Fruit fly (Drosophila melanogaster) whole organism, embryonic: ENCODE data around the gene Indy.

Experiments
- Ada2b ChIP-seq: fragments of 200-800 bp; sonication (Bioruptor generic); IDR thresholded peaks from 2 replicates; pipeline ENCODE4 v1.3.6; 2022; ENCODE audit warnings: missing biosample characterization, missing genetic modification characterization
- CG11560 ChIP-seq: fragments of 200-800 bp; sonication (Bioruptor generic); IDR thresholded peaks from 3 replicates; pipeline ENCODE4 v1.3.6; 2022; ENCODE audit warnings: missing biosample characterization, missing genetic modification characterization
- CG11695 ChIP-seq: fragments of 200-800 bp; sonication (Bioruptor generic); IDR thresholded peaks from 3 replicates; pipeline ENCODE4 v1.3.6; 2022; ENCODE audit warnings: missing biosample characterization, missing genetic modification characterization
- CG13287 ChIP-seq: fragments of 200-800 bp; sonication (Bioruptor generic); IDR thresholded peaks from 2 replicates; pipeline ENCODE4 v1.3.6; 2022; ENCODE audit warnings: missing biosample characterization, missing genetic modification characterization; ENCODE audit not compliant: partially characterized antibody
- CG13775 ChIP-seq: fragments of 200-800 bp; sonication (Bioruptor generic); optimal IDR thresholded peaks from 3 replicates; lab custom pipeline; 2017; ENCODE audit warnings: missing biosample characterization, mild to moderate bottlenecking, missing genetic modification characterization
- CG15514 ChIP-seq: fragments of 200-800 bp; sonication (Bioruptor generic); optimal IDR thresholded peaks from 3 replicates; lab custom pipeline; 2017; ENCODE audit warnings: missing biosample characterization, missing genetic modification characterization, mild to moderate bottlenecking, moderate library complexity, missing genetic modification reagents
- CG16813 ChIP-seq: fragments of 200-800 bp; sonication (Bioruptor generic); IDR thresholded peaks from 3 replicates; pipeline ENCODE4 v1.3.6; 2022; ENCODE audit warnings: missing biosample characterization, missing genetic modification characterization; ENCODE audit not compliant: partially characterized antibody
- CG18764 ChIP-seq: fragments of 200-800 bp; sonication (Bioruptor generic); optimal IDR thresholded peaks from 3 replicates; lab custom pipeline; 2016; ENCODE audit warnings: missing biosample characterization, missing genetic modification characterization
- CG2199 ChIP-seq: fragments of 200-800 bp; sonication (Bioruptor generic); IDR thresholded peaks from 3 replicates; pipeline ENCODE4 v1.3.6; 2022; ENCODE audit warnings: missing biosample characterization, missing genetic modification characterization
- CG34224 ChIP-seq: fragments of 200-800 bp; sonication (Bioruptor generic); IDR thresholded peaks from 3 replicates; pipeline ENCODE4 v1.3.6; 2022; ENCODE audit warnings: missing biosample characterization, missing genetic modification characterization; ENCODE audit not compliant: partially characterized antibody
- CG43689 ChIP-seq: fragments of 200-800 bp; sonication (Bioruptor generic); IDR thresholded peaks from 2 replicates; pipeline ENCODE4 v1.3.6; 2022; ENCODE audit warnings: missing biosample characterization, missing genetic modification characterization
- CG7963 ChIP-seq: fragments of 200-800 bp; sonication (Bioruptor generic); IDR thresholded peaks from 3 replicates; pipeline ENCODE4 v1.3.6; 2022; ENCODE audit warnings: missing biosample characterization, missing genetic modification characterization; ENCODE audit not compliant: partially characterized antibody
- CG8290 ChIP-seq, 3 experiments: fragments of 200-800 bp; sonication (Bioruptor generic); optimal IDR thresholded peaks; 2 replicates each; lab custom pipeline; 2016 to 2019; ENCODE audit warnings: missing biosample characterization in 3 of 3, missing genetic modification characterization in 3 of 3, mild to moderate bottlenecking in 2 of 3, moderate library complexity in 1 of 3
- CG8388 ChIP-seq: fragments of 200-800 bp; sonication (Bioruptor generic); optimal IDR thresholded peaks from 2 replicates; lab custom pipeline; 2019; ENCODE audit warnings: missing biosample characterization, mild to moderate bottlenecking, missing genetic modification characterization, moderate library complexity
- Doc3 ChIP-seq: fragments of 200-800 bp; sonication (Bioruptor generic); IDR thresholded peaks from 3 replicates; pipeline ENCODE4 v1.3.6; 2022; ENCODE audit warnings: missing biosample characterization, missing genetic modification characterization; ENCODE audit not compliant: partially characterized antibody
- Dp ChIP-seq: fragments of 200-800 bp; sonication (Bioruptor generic); optimal IDR thresholded peaks from 2 replicates; lab custom pipeline; 2018; ENCODE audit warnings: missing biosample characterization, mild to moderate bottlenecking, missing genetic modification characterization, moderate library complexity
- E2f2 ChIP-seq: fragments of 200-800 bp; sonication (Bioruptor generic); IDR thresholded peaks from 2 replicates; pipeline ENCODE4 v1.3.6; 2022; ENCODE audit warnings: missing biosample characterization, missing genetic modification characterization
- Elba2 ChIP-seq: fragments of 200-800 bp; sonication (Bioruptor generic); optimal IDR thresholded peaks from 3 replicates; lab custom pipeline; 2016; ENCODE audit warnings: missing biosample characterization, missing genetic modification characterization
- Fer2 ChIP-seq: fragments of 200-800 bp; sonication (Bioruptor generic); optimal IDR thresholded peaks from 2 replicates; lab custom pipeline; 2018; ENCODE audit warnings: missing biosample characterization, mild to moderate bottlenecking, missing genetic modification characterization, moderate library complexity
- Fer3 ChIP-seq: fragments of 200-800 bp; sonication (Bioruptor generic); optimal IDR thresholded peaks from 2 replicates; lab custom pipeline; 2018; ENCODE audit warnings: missing biosample characterization, mild to moderate bottlenecking, missing genetic modification characterization, moderate library complexity
- H15 ChIP-seq: fragments of 200-800 bp; sonication (Bioruptor generic); IDR thresholded peaks from 3 replicates; pipeline ENCODE4 v1.3.6; 2022; ENCODE audit warnings: missing biosample characterization, missing genetic modification characterization
- HLH4C ChIP-seq: fragments of 200-800 bp; sonication (Bioruptor generic); IDR thresholded peaks from 3 replicates; pipeline ENCODE4 v1.3.6; 2022; ENCODE audit warnings: missing biosample characterization, missing genetic modification characterization; ENCODE audit not compliant: partially characterized antibody
- MBD-R2 ChIP-seq: fragments of 200-800 bp; sonication (Bioruptor generic); IDR thresholded peaks from 2 replicates; pipeline ENCODE4 v1.3.6; 2022; ENCODE audit warnings: missing biosample characterization, missing genetic modification characterization
- Nf-YA ChIP-seq: fragments of 200-800 bp; sonication (Bioruptor generic); IDR thresholded peaks from 2 replicates; pipeline ENCODE4 v1.3.6; 2022; ENCODE audit warnings: missing biosample characterization, missing genetic modification characterization
- Nf-YC ChIP-seq: fragments of 200-800 bp; optimal IDR thresholded peaks from 3 replicates; lab custom pipeline; 2019; ENCODE audit warnings: missing biosample characterization, mild to moderate bottlenecking, missing genetic modification characterization, moderate library complexity
- Opbp ChIP-seq: fragments of 200-800 bp; sonication (Bioruptor generic); IDR thresholded peaks from 3 replicates; pipeline ENCODE4 v1.3.6; 2022; ENCODE audit warnings: missing biosample characterization, missing genetic modification characterization; ENCODE audit not compliant: partially characterized antibody
- Scr ChIP-seq: fragments of 200-800 bp; sonication (Bioruptor generic); IDR thresholded peaks from 2 replicates; pipeline ENCODE4 v1.3.6; 2022; ENCODE audit warnings: missing biosample characterization, missing genetic modification characterization; ENCODE audit not compliant: partially characterized antibody
- Sin3A ChIP-seq: fragments of >200 bp; optimal IDR thresholded peaks from 2 replicates; lab custom pipeline; 2018
- Sry-δ ChIP-seq: fragments of 200-800 bp; sonication (Bioruptor generic); optimal IDR thresholded peaks from 2 replicates; lab custom pipeline; 2016; ENCODE audit warnings: missing biosample characterization, missing genetic modification characterization
- amos ChIP-seq: fragments of 200-800 bp; sonication (Bioruptor generic); IDR thresholded peaks from 2 replicates; pipeline ENCODE4 v1.3.6; 2022; ENCODE audit warnings: missing biosample characterization, missing genetic modification characterization; ENCODE audit not compliant: partially characterized antibody
- cas ChIP-seq: fragments of 200-800 bp; sonication (Bioruptor generic); IDR thresholded peaks from 2 replicates; pipeline ENCODE4 v1.3.6; 2022; ENCODE audit warnings: missing biosample characterization, missing genetic modification characterization
- ci ChIP-seq: fragments of 200-800 bp; sonication (Bioruptor generic); IDR thresholded peaks from 3 replicates; pipeline ENCODE4 v1.3.6; 2022; ENCODE audit warnings: missing biosample characterization, missing genetic modification characterization
- corto ChIP-seq: fragments of 200-800 bp; sonication (Bioruptor generic); optimal IDR thresholded peaks from 2 replicates; lab custom pipeline; 2016; ENCODE audit warnings: missing biosample characterization, mild to moderate bottlenecking, missing genetic modification characterization, moderate library complexity
- hb ChIP-seq: fragments of 200-800 bp; sonication (Bioruptor generic); IDR thresholded peaks from 3 replicates; pipeline ENCODE4 v1.3.6; 2022; ENCODE audit warnings: missing biosample characterization, missing genetic modification characterization; ENCODE audit not compliant: partially characterized antibody
- hbn ChIP-seq: fragments of 200-800 bp; sonication (Bioruptor generic); IDR thresholded peaks from 2 replicates; pipeline ENCODE4 v1.3.6; 2022; ENCODE audit warnings: missing biosample characterization, missing genetic modification characterization; ENCODE audit not compliant: partially characterized antibody
- kah ChIP-seq: fragments of 200-800 bp; sonication (Bioruptor generic); optimal IDR thresholded peaks from 2 replicates; lab custom pipeline; 2018; ENCODE audit warnings: missing biosample characterization, mild to moderate bottlenecking, missing genetic modification characterization
- knrl ChIP-seq: fragments of 200-800 bp; sonication (Bioruptor generic); IDR thresholded peaks from 3 replicates; pipeline ENCODE4 v1.3.6; 2022; ENCODE audit warnings: missing biosample characterization, missing genetic modification characterization; ENCODE audit not compliant: partially characterized antibody
- lbe ChIP-seq: fragments of 200-800 bp; sonication (Bioruptor generic); optimal IDR thresholded peaks from 2 replicates; lab custom pipeline; 2016; ENCODE audit warnings: missing biosample characterization, mild to moderate bottlenecking, missing genetic modification characterization
- lilli ChIP-seq: fragments of 200-800 bp; sonication (Bioruptor generic); optimal IDR thresholded peaks from 3 replicates; lab custom pipeline; 2016; ENCODE audit warnings: missing biosample characterization, missing genetic modification characterization
- psq ChIP-seq: fragments of 200-800 bp; sonication (Bioruptor generic); optimal IDR thresholded peaks from 2 replicates; lab custom pipeline; 2017; ENCODE audit warnings: missing biosample characterization, missing genetic modification characterization
- pzg ChIP-seq: fragments of 200-800 bp; sonication (Bioruptor generic); optimal IDR thresholded peaks from 3 replicates; lab custom pipeline; 2018; ENCODE audit warnings: missing biosample characterization, mild to moderate bottlenecking, missing genetic modification characterization, moderate library complexity
- sens ChIP-seq: fragments of 200-800 bp; sonication (Bioruptor generic); peaks from one replicate; lab custom pipeline; 2016; ENCODE audit warnings: missing biosample characterization, missing genetic modification characterization
- sna ChIP-seq: fragments of 200-800 bp; sonication (Bioruptor generic); IDR thresholded peaks from 2 replicates; pipeline ENCODE4 v1.3.6; 2022; ENCODE audit warnings: missing biosample characterization, missing genetic modification characterization; ENCODE audit not compliant: partially characterized antibody
- stc ChIP-seq: fragments of 200-800 bp; sonication (Bioruptor generic); IDR thresholded peaks from 2 replicates; pipeline ENCODE4 v1.3.6; 2022; ENCODE audit warnings: missing biosample characterization, missing genetic modification characterization
- tna ChIP-seq: fragments of 200-800 bp; sonication (Bioruptor generic); IDR thresholded peaks from 2 replicates; pipeline ENCODE4 v1.3.6; 2022; ENCODE audit warnings: missing biosample characterization, missing genetic modification characterization; ENCODE audit not compliant: partially characterized antibody
- vnd ChIP-seq: fragments of 200-800 bp; sonication (Bioruptor generic); IDR thresholded peaks from 3 replicates; pipeline ENCODE4 v1.3.6; 2022; ENCODE audit warnings: missing biosample characterization, missing genetic modification characterization; ENCODE audit not compliant: partially characterized antibody
- wek ChIP-seq: fragments of 200-800 bp; sonication (Bioruptor generic); optimal IDR thresholded peaks from 3 replicates; lab custom pipeline; 2018; ENCODE audit warnings: missing biosample characterization, mild to moderate bottlenecking, missing genetic modification characterization, moderate library complexity

The Indy gene

dm6 chr3L:18832195-18832594 lies 13.9 kb downstream of the Indy start (continued):
- TF ChIP-seq CG43689 (GFP tag; lab: Robert Waterston, UW) (no peak), Elba2 (no peak), CG13775 (GFP tag; lab: Kevin White, UChicago) (no peak)

dm6 chr3L:18828318-18828717 lies 17.7 kb downstream of the Indy start:
- no peak for TF ChIP-seq CG11695 (GFP tag; lab: Robert Waterston, UW)
- peak; percentile 28; the same call in 1 of the 2 replicates for TF ChIP-seq MBD-R2 (GFP tag; lab: Robert Waterston, UW)
- no peak for TF ChIP-seq Fer2 (tag; lab: Kevin White, UChicago)
- TF ChIP-seq CG18764 = no peak
- peak; percentile 68 for TF ChIP-seq Opbp (GFP tag; lab: Robert Waterston, UW)
- no peak for TF ChIP-seq Ada2b (GFP tag; lab: Robert Waterston, UW)
- peak; percentile 83 for TF ChIP-seq CG13287 (GFP tag; lab: Robert Waterston, UW)
- peak; percentile 98 for TF ChIP-seq E2f2 (GFP tag; lab: Robert Waterston, UW)
- TF ChIP-seq CG8388 = no peak
- TF ChIP-seq lbe (GFP tag; lab: Kevin White, UChicago) = peak; percentile 17
- TF ChIP-seq hb (GFP tag; lab: Robert Waterston, UW) = peak; percentile 57; the same call in 2 of the 3 replicates
- no peak for TF ChIP-seq Nf-YA (GFP tag; lab: Robert Waterston, UW)
- TF ChIP-seq CG15514 (GFP tag; lab: Kevin White, UChicago) = peak; percentile 20
- TF ChIP-seq H15 = no peak
- peak; percentile 59 for TF ChIP-seq CG7963 (GFP tag; lab: Robert Waterston, UW)
- TF ChIP-seq kah = peak; percentile 99
- peak; percentile 54 for TF ChIP-seq hbn (GFP tag; lab: Robert Waterston, UW)
- peak; percentile 60; the same call in 1 of the 2 replicates for TF ChIP-seq tna (GFP tag; lab: Robert Waterston, UW)
- no peak for TF ChIP-seq stc (GFP tag; lab: Robert Waterston, UW)
- 0 out of 3 replicates have a peak, but pooled peaks have one; percentile 41 for TF ChIP-seq CG2199 (GFP tag; lab: Robert Waterston, UW)
- peak; percentile 41; the same call in 2 of the 3 replicates for TF ChIP-seq vnd (GFP tag; lab: Robert Waterston, UW)
- TF ChIP-seq Sry-δ (GFP tag; lab: Kevin White, UChicago) = peak; percentile 88
- peak; percentile 43; the same call in 1 of the 2 replicates for TF ChIP-seq sna (GFP tag; lab: Robert Waterston, UW)
- TF ChIP-seq pzg (GFP tag; lab: Kevin White, UChicago) = peak; percentile 67
- TF ChIP-seq CG16813 (GFP tag; lab: Robert Waterston, UW) = peak; percentile 60
- TF ChIP-seq amos (GFP tag; lab: Robert Waterston, UW) = peak; percentile 75; the same call in 1 of the 2 replicates
- no peak for TF ChIP-seq wek (GFP tag; lab: Kevin White, UChicago)
- TF ChIP-seq CG11560 (tag; lab: Robert Waterston, UW) = no peak
- no peak for TF ChIP-seq CG8290 (GFP tag; optimal IDR thresholded peaks at IDR 0.05; lab: Kevin White, UChicago)
- TF ChIP-seq CG8290 (tag; optimal IDR thresholded peaks at IDR 0.05; lab: Kevin White, UChicago) = peak in 1 of 2 experiments; percentile 62
- peak; percentile 31 for TF ChIP-seq Nf-YC (tag; lab: Kevin White, UChicago)
- no peak for TF ChIP-seq Fer3
- TF ChIP-seq lilli (GFP tag; lab: Kevin White, UChicago) = peak; percentile 8
- no peak for TF ChIP-seq cas (GFP tag; lab: Robert Waterston, UW)
- no peak for TF ChIP-seq psq
- peak; percentile 70 for TF ChIP-seq knrl (GFP tag; lab: Robert Waterston, UW)
- TF ChIP-seq corto (GFP tag; lab: Kevin White, UChicago) = peak; percentile 38
- peak; percentile 75 for TF ChIP-seq CG34224 (GFP tag; lab: Robert Waterston, UW)
- peak; percentile 78 for TF ChIP-seq HLH4C (GFP tag; lab: Robert Waterston, UW)
- TF ChIP-seq ci (GFP tag; lab: Robert Waterston, UW) = no peak
- TF ChIP-seq Dp (GFP tag; lab: Kevin White, UChicago) = peak; percentile 99
- peak; percentile 43 for TF ChIP-seq sens (GFP tag; lab: Kevin White, UChicago)
- no peak for TF ChIP-seq Sin3A (lab: Kevin White, UChicago)
- peak; percentile 66 for TF ChIP-seq Scr (GFP tag; lab: Robert Waterston, UW)
- peak; percentile 58 for TF ChIP-seq Doc3 (GFP tag; lab: Robert Waterston, UW)
